Fruit fly (Drosophila melanogaster) whole organism, wandering third instar larva: ENCODE measurements around the gene CG3301.

Source experiments
- Abd-B ChIP-seq: fragments of >200 bp; optimal IDR thresholded peaks from 2 replicates; lab custom pipeline; 2017; ENCODE audit warnings: missing biosample characterization, missing genetic modification characterization
- CG32264 ChIP-seq: fragments of 200-800 bp; sonication (Bioruptor generic); optimal IDR thresholded peaks from 2 replicates; lab custom pipeline; 2016; ENCODE audit warnings: missing biosample characterization, missing genetic modification characterization
- CG9705 ChIP-seq: fragments of 200-800 bp; sonication (Bioruptor generic); optimal IDR thresholded peaks from 2 replicates; lab custom pipeline; 2018; ENCODE audit warnings: missing biosample characterization, mild to moderate bottlenecking, missing genetic modification characterization
- Dfd ChIP-seq: fragments of >200 bp; optimal IDR thresholded peaks from 2 replicates; lab custom pipeline; 2017; ENCODE audit warnings: missing biosample characterization, missing genetic modification characterization
- Dif ChIP-seq: fragments of 200-275, 200-300 bp; sonication (Bioruptor generic); optimal IDR thresholded peaks from 2 replicates; lab custom pipeline; 2018; ENCODE audit warnings: missing biosample characterization, missing genetic modification characterization; ENCODE audit not compliant: partially characterized antibody
- HLH106 ChIP-seq: fragments of 200-800 bp; optimal IDR thresholded peaks from 3 replicates; lab custom pipeline; 2019; ENCODE audit warnings: missing biosample characterization, mild to moderate bottlenecking, missing genetic modification characterization, moderate library complexity
- Hnf4 ChIP-seq: fragments of 200-800 bp; sonication (Bioruptor generic); optimal IDR thresholded peaks from 2 replicates; lab custom pipeline; 2016; ENCODE audit warnings: missing biosample characterization, mild to moderate bottlenecking, missing genetic modification characterization
- Hr78 ChIP-seq: fragments of >200 bp; optimal IDR thresholded peaks from 2 replicates; lab custom pipeline; 2017; ENCODE audit warnings: missing biosample characterization, missing genetic modification characterization
- Hr83 ChIP-seq: fragments of 200-300 bp; sonication (Bioruptor generic); optimal IDR thresholded peaks from 2 replicates; lab custom pipeline; 2016; ENCODE audit warnings: missing biosample characterization, mild to moderate bottlenecking, missing genetic modification characterization, moderate library complexity; ENCODE audit not compliant: poor library complexity, severe bottlenecking
- Mio ChIP-seq: sonication (Bioruptor generic); optimal IDR thresholded peaks from 2 replicates; lab custom pipeline; 2016; ENCODE audit warnings: missing biosample characterization, missing genetic modification characterization
- Myc ChIP-seq: fragments of >200 bp; optimal IDR thresholded peaks from 2 replicates; lab custom pipeline; 2017
- N ChIP-seq: fragments of >200 bp; optimal IDR thresholded peaks from 2 replicates; lab custom pipeline; 2018; ENCODE audit warnings: missing biosample characterization, missing external identifiers, missing genetic modification characterization
- OdsH ChIP-seq: fragments of 200-800 bp; sonication (Bioruptor generic); optimal IDR thresholded peaks from 2 replicates; lab custom pipeline; 2016; ENCODE audit warnings: missing biosample characterization, mild to moderate bottlenecking, missing genetic modification characterization
- Rel ChIP-seq, 2 experiments: fragments of 200-800 bp; sonication (Bioruptor generic) in 1 of 2; optimal IDR thresholded peaks; 2 replicates in 1 of 2; 3 replicates in 1 of 2; lab custom pipeline; 2016 to 2019; ENCODE audit warnings: mild to moderate bottlenecking in 2 of 2, missing biosample characterization in 2 of 2, missing genetic modification characterization in 2 of 2, moderate library complexity in 1 of 2
- Vsx2 ChIP-seq: fragments of 200-300, 225-300 bp; sonication (Bioruptor generic); optimal IDR thresholded peaks from 2 replicates; lab custom pipeline; 2018; ENCODE audit warnings: missing biosample characterization, missing genetic modification characterization; ENCODE audit not compliant: partially characterized antibody
- brk ChIP-seq: fragments of 200-800 bp; sonication (Bioruptor generic); optimal IDR thresholded peaks from 2 replicates; lab custom pipeline; 2016; ENCODE audit warnings: missing biosample characterization, mild to moderate bottlenecking, missing genetic modification characterization
- dl ChIP-seq, 2 experiments: fragments of 175-275, 200-275 bp in 1 of 2; fragments of 200-275 bp in 1 of 2; sonication (Bioruptor generic); optimal IDR thresholded peaks; lab custom pipeline; 2018; ENCODE audit warnings: mild to moderate bottlenecking in 2 of 2, missing biosample characterization in 2 of 2, missing genetic modification characterization in 2 of 2, moderate library complexity in 2 of 2; ENCODE audit not compliant: partially characterized antibody in 2 of 2, insufficient read depth in 1 of 2
- dsf ChIP-seq: sonication (Bioruptor generic); optimal IDR thresholded peaks from 2 replicates; lab custom pipeline; 2016; ENCODE audit warnings: missing biosample characterization, missing genetic modification characterization, borderline replicate concordance
- ey ChIP-seq: fragments of 200-800 bp; sonication (Bioruptor generic); optimal IDR thresholded peaks from 2 replicates; lab custom pipeline; 2016; ENCODE audit warnings: missing biosample characterization, missing genetic modification characterization
- foxo ChIP-seq, 2 experiments: fragments of 200-800 bp; sonication (Bioruptor generic); optimal IDR thresholded peaks; 2 replicates in 1 of 2; 3 replicates in 1 of 2; lab custom pipeline; 2016 to 2017; ENCODE audit warnings: missing biosample characterization in 2 of 2, missing genetic modification characterization in 2 of 2
- fru ChIP-seq: fragments of 200-800 bp; sonication (Bioruptor generic); optimal IDR thresholded peaks from 3 replicates; lab custom pipeline; 2016; ENCODE audit warnings: missing biosample characterization, mild to moderate bottlenecking, missing genetic modification characterization
- h ChIP-seq: fragments of 200-800 bp; sonication (Bioruptor generic); optimal IDR thresholded peaks from 3 replicates; lab custom pipeline; 2016; ENCODE audit warnings: missing biosample characterization, mild to moderate bottlenecking, missing genetic modification characterization
- jim ChIP-seq: fragments of 175-275, 200-325 bp; sonication (Bioruptor generic); optimal IDR thresholded peaks from 2 replicates; lab custom pipeline; 2016; ENCODE audit warnings: missing biosample characterization, mild to moderate bottlenecking, missing genetic modification characterization
- lola ChIP-seq: fragments of >200 bp; optimal IDR thresholded peaks from 2 replicates; lab custom pipeline; 2017; ENCODE audit warnings: missing biosample characterization, missing genetic modification characterization
- pan ChIP-seq: fragments of >200 bp; optimal IDR thresholded peaks from 2 replicates; lab custom pipeline; 2017
- rgr ChIP-seq: fragments of 200-800 bp; sonication (Bioruptor generic); optimal IDR thresholded peaks from 3 replicates; lab custom pipeline; 2016; ENCODE audit warnings: missing biosample characterization, mild to moderate bottlenecking, missing genetic modification characterization
- sv ChIP-seq: fragments of 200-800 bp; sonication (Bioruptor generic); optimal IDR thresholded peaks from 3 replicates; lab custom pipeline; 2016; ENCODE audit warnings: missing biosample characterization, missing genetic modification characterization
- tai ChIP-seq: sonication (Bioruptor generic); optimal IDR thresholded peaks from 2 replicates; lab custom pipeline; 2016; ENCODE audit warnings: missing biosample characterization, missing genetic modification characterization
- woc ChIP-seq: sonication (Bioruptor generic); optimal IDR thresholded peaks from 2 replicates; lab custom pipeline; 2016; ENCODE audit warnings: missing biosample characterization, mild to moderate bottlenecking, missing genetic modification characterization

The CG3301 gene

DNA sequence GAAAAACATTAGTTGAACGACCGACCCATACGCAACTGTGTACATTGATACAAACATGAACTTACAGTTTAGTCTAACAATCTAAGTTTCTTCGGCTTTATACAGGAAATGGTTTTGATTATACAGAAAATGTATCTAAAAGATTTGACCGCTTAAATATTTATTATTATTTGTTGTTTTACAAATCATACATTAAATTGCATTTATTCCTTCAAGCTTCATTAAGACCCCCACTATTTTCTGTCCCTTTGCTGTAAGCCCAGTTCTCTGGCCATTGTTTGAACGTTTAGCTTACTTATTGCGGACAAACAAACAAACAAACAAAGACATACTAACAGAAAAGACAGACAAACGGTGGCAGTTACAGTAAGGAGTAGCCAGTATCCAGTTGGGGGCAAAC lies 21.8 kb downstream of the CG3301 start:
- TF ChIP-seq woc (GFP tag; lab: Kevin White, UChicago) (no peak), Mio (no peak)

- TF ChIP-seq Mio (no peak), foxo (GFP tag; optimal IDR thresholded peaks at IDR 0.05; lab: Kevin White, UChicago) (no peak), dsf (GFP tag; lab: Kevin White, UChicago) (no peak), Vsx2 (GFP tag; lab: Kevin White, UChicago) (no peak), dl (GFP tag; optimal IDR thresholded peaks at IDR 0.05; lab: Kevin White, UChicago; ENCODE audit: insufficient read depth in 1 of 2, partially characterized antibody in 2 of 2) (no peak), Abd-B (no peak), fru (no peak), Rel (GFP tag; optimal IDR thresholded peaks at IDR 0.05; lab: Kevin White, UChicago) (no peak), Rel (tag; optimal IDR thresholded peaks at IDR 0.05; lab: Kevin White, UChicago) (no peak), tai (no peak), OdsH (GFP tag; lab: Kevin White, UChicago) (no peak), h (GFP tag; lab: Kevin White, UChicago) (no peak), Hr83 (GFP tag; lab: Kevin White, UChicago) (no peak), N (GFP tag; lab: Kevin White, UChicago) (no peak), Hnf4 (GFP tag; lab: Kevin White, UChicago) (no peak)
These were observed 23.6 kb downstream of the CG3301 start for dm6 chr3R:21252478-21252877.

- TF ChIP-seq rgr (GFP tag; lab: Kevin White, UChicago) (no peak), sv (GFP tag; lab: Kevin White, UChicago) (peak; percentile 4), ey (GFP tag; lab: Kevin White, UChicago) (no peak)
- TF ChIP-seq, all 38 proteins: peak for 1
These were observed 29.5 kb downstream of the CG3301 start, which contains the start of gene ETHR for dm6 chr3R:21246492-21247061. Gene ETHR, plus strand, starts transcription at chr3R:21247011.

DNA sequence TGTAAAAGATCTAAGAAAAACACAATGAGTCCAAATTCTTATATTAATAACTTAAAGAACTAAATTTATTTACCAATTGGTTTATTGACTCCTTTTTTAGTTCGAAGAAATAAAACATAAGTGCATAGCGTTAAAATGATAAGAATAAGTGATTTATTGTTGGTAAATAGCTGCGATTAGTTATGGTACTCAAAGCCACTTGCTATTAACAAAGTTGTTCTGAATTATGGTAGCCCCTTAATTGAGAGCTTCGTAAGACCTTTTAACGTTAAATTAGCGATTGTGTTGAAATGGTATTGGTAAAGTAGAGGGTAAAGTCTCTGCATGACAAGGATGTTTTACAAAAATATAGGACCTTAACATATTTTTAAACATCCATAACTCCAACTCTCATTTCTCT lies 30.2 kb downstream of the CG3301 start:
- TF ChIP-seq Rel (GFP tag; optimal IDR thresholded peaks at IDR 0.05; lab: Kevin White, UChicago): no peak
- no peak for TF ChIP-seq Rel (tag; optimal IDR thresholded peaks at IDR 0.05; lab: Kevin White, UChicago)
- TF ChIP-seq fru: no peak
- TF ChIP-seq OdsH (GFP tag; lab: Kevin White, UChicago): no peak
- no peak for TF ChIP-seq Dif (GFP tag; lab: Kevin White, UChicago)
- no peak for TF ChIP-seq CG9705
- TF ChIP-seq Hr78 (GFP tag; lab: Kevin White, UChicago): no peak
- no peak for TF ChIP-seq pan (lab: Kevin White, UChicago)
- no peak for TF ChIP-seq Myc
- no peak for TF ChIP-seq tai
- no peak for TF ChIP-seq jim (GFP tag; lab: Kevin White, UChicago)
- TF ChIP-seq Abd-B: no peak
- TF ChIP-seq HLH106 (tag; lab: Kevin White, UChicago): no peak
- no peak for TF ChIP-seq sv (GFP tag; lab: Kevin White, UChicago)
- no peak for TF ChIP-seq CG32264
- TF ChIP-seq rgr (GFP tag; lab: Kevin White, UChicago): no peak
- TF ChIP-seq Vsx2 (GFP tag; lab: Kevin White, UChicago): no peak
- no peak for TF ChIP-seq dsf (GFP tag; lab: Kevin White, UChicago)
- no peak for TF ChIP-seq Hnf4 (GFP tag; lab: Kevin White, UChicago)

dm6 chr3R:21242318-21242717 lies 33.7 kb downstream of the CG3301 start, which contains the start of gene CG5892:
Gene CG5892, plus strand, starts transcription at chr3R:21242618.
- TF ChIP-seq Hr78 (GFP tag; lab: Kevin White, UChicago) (no peak), Dfd (no peak), lola (GFP tag; lab: Kevin White, UChicago) (no peak), CG32264 (no peak), brk (GFP tag; lab: Kevin White, UChicago) (no peak), N (GFP tag; lab: Kevin White, UChicago) (no peak), sv (GFP tag; lab: Kevin White, UChicago) (no peak)
